Fruit fly (Drosophila melanogaster) whole organism, prepupa: Measurements from ENCODE around the gene CG15742.
A peak's percentile ranks its signal among the peaks of the same experiment; 100 is the strongest.

Experiments
- Blimp-1 ChIP-seq: fragments of 200-800 bp; sonication (Bioruptor generic); optimal IDR thresholded peaks from 3 replicates; lab custom pipeline; 2017; ENCODE audit warnings: missing biosample characterization, missing genetic modification characterization, mild to moderate bottlenecking, moderate library complexity, missing genetic modification reagents
- CG10631 ChIP-seq: fragments of 200-800 bp; sonication (Bioruptor generic); optimal IDR thresholded peaks from 2 replicates; lab custom pipeline; 2016; ENCODE audit warnings: missing biosample characterization, missing genetic modification characterization
- CG11294 ChIP-seq: fragments of 200-800 bp; sonication (Bioruptor generic); IDR thresholded peaks from 2 replicates; pipeline ENCODE4 v1.3.6; 2022; ENCODE audit warnings: missing biosample characterization, missing genetic modification characterization
- CG11762 ChIP-seq: fragments of 200-800 bp; sonication (Bioruptor generic); optimal IDR thresholded peaks from 3 replicates; lab custom pipeline; 2016; ENCODE audit warnings: missing biosample characterization, missing genetic modification characterization; ENCODE audit not compliant: insufficient read depth
- CG11902 ChIP-seq: fragments of 200-800 bp; sonication (Bioruptor generic); optimal IDR thresholded peaks from 3 replicates; lab custom pipeline; 2016; ENCODE audit warnings: missing biosample characterization, missing genetic modification characterization
- CG15336 ChIP-seq: fragments of 200-800 bp; sonication (Bioruptor generic); IDR thresholded peaks from 2 replicates; pipeline ENCODE4 v1.3.6; 2022; ENCODE audit warnings: missing biosample characterization, missing genetic modification characterization
- CG1621 ChIP-seq: fragments of 200-800 bp; sonication (Bioruptor generic); optimal IDR thresholded peaks from 3 replicates; lab custom pipeline; 2018; ENCODE audit warnings: missing biosample characterization, mild to moderate bottlenecking, missing genetic modification characterization
- CG16779 ChIP-seq: fragments of 200-800 bp; sonication (Bioruptor generic); optimal IDR thresholded peaks from 3 replicates; lab custom pipeline; 2017; ENCODE audit warnings: missing biosample characterization, mild to moderate bottlenecking, missing genetic modification characterization
- CG3032 ChIP-seq: fragments of 200-800 bp; optimal IDR thresholded peaks from 2 replicates; lab custom pipeline; 2019; ENCODE audit warnings: missing biosample characterization, mild to moderate bottlenecking, missing genetic modification characterization, moderate library complexity
- CG32006 ChIP-seq: fragments of 200-800 bp; sonication (Bioruptor generic); optimal IDR thresholded peaks from 3 replicates; lab custom pipeline; 2017; ENCODE audit warnings: missing biosample characterization, mild to moderate bottlenecking, missing genetic modification characterization
- CG3919 ChIP-seq: fragments of 200-800 bp; sonication (Bioruptor generic); optimal IDR thresholded peaks from 3 replicates; lab custom pipeline; 2016; ENCODE audit warnings: missing biosample characterization, missing genetic modification characterization
- CG4318 ChIP-seq: fragments of 200-800 bp; sonication (Bioruptor generic); optimal IDR thresholded peaks from 3 replicates; lab custom pipeline; 2017; ENCODE audit warnings: missing biosample characterization, mild to moderate bottlenecking, missing genetic modification characterization
- CG6163 ChIP-seq: fragments of 200-800 bp; sonication (Bioruptor generic); IDR thresholded peaks from 3 replicates; pipeline ENCODE4 v1.3.6; 2022; ENCODE audit warnings: missing biosample characterization, missing genetic modification characterization
- CG6276 ChIP-seq: fragments of 200-800 bp; sonication (Bioruptor generic); optimal IDR thresholded peaks from 2 replicates; lab custom pipeline; 2017; ENCODE audit warnings: missing biosample characterization, mild to moderate bottlenecking, missing genetic modification characterization
- CG6792 ChIP-seq: fragments of 200-800 bp; sonication (Bioruptor generic); optimal IDR thresholded peaks from 3 replicates; lab custom pipeline; 2016; ENCODE audit warnings: missing biosample characterization, missing genetic modification characterization
- CG7368 ChIP-seq: fragments of 200-800 bp; sonication (Bioruptor generic); optimal IDR thresholded peaks from 3 replicates; lab custom pipeline; 2016; ENCODE audit warnings: missing biosample characterization, missing genetic modification characterization
- CG8119 ChIP-seq: fragments of 200-800 bp; sonication (Bioruptor generic); IDR thresholded peaks from 3 replicates; pipeline ENCODE4 v1.3.6; 2022; ENCODE audit warnings: missing biosample characterization, missing genetic modification characterization
- CG9139 ChIP-seq: fragments of 200-800 bp; sonication (Bioruptor generic); optimal IDR thresholded peaks from 3 replicates; lab custom pipeline; 2017; ENCODE audit warnings: missing biosample characterization, mild to moderate bottlenecking, missing genetic modification characterization
- Eip75B ChIP-seq: fragments of 200-800 bp; sonication (Bioruptor generic); optimal IDR thresholded peaks from 3 replicates; lab custom pipeline; 2016; ENCODE audit warnings: missing biosample characterization, missing genetic modification characterization
- Eip78C ChIP-seq: fragments of 200-800 bp; sonication (Bioruptor generic); peaks from one replicate; lab custom pipeline; 2016; ENCODE audit warnings: missing biosample characterization, missing genetic modification characterization
- Eip93F ChIP-seq: fragments of 200-800 bp; sonication (Bioruptor generic); optimal IDR thresholded peaks from 2 replicates; lab custom pipeline; 2016; ENCODE audit warnings: missing biosample characterization, mild to moderate bottlenecking, missing genetic modification characterization
- Ets21C ChIP-seq: fragments of 200-800 bp; sonication (Bioruptor generic); optimal IDR thresholded peaks from 3 replicates; lab custom pipeline; 2016; ENCODE audit warnings: missing biosample characterization, missing genetic modification characterization
- Ets96B ChIP-seq: fragments of 200-800 bp; optimal IDR thresholded peaks from 2 replicates; lab custom pipeline; 2019; ENCODE audit warnings: missing biosample characterization, mild to moderate bottlenecking, missing genetic modification characterization, moderate library complexity
- Gug ChIP-seq: fragments of 200-800 bp; sonication (Bioruptor generic); IDR thresholded peaks from 2 replicates; pipeline ENCODE4 v1.3.6; 2022; ENCODE audit warnings: missing biosample characterization, missing genetic modification characterization
- Hr38 ChIP-seq: sonication (Bioruptor generic); optimal IDR thresholded peaks from 2 replicates; lab custom pipeline; 2016; ENCODE audit warnings: missing biosample characterization, missing genetic modification characterization
- Hr4 ChIP-seq: fragments of 200-800 bp; sonication (Bioruptor generic); optimal IDR thresholded peaks from 3 replicates; lab custom pipeline; 2016; ENCODE audit warnings: missing biosample characterization, missing genetic modification characterization
- Lpt ChIP-seq: fragments of 200-800 bp; sonication (Bioruptor generic); optimal IDR thresholded peaks from 3 replicates; lab custom pipeline; 2016; ENCODE audit warnings: missing biosample characterization, missing genetic modification characterization
- OdsH ChIP-seq: fragments of 200-800 bp; sonication (Bioruptor generic); optimal IDR thresholded peaks from 3 replicates; lab custom pipeline; 2016; ENCODE audit warnings: missing biosample characterization, missing genetic modification characterization
- Smox ChIP-seq: fragments of 200-800 bp; sonication (Bioruptor generic); optimal IDR thresholded peaks from 3 replicates; lab custom pipeline; 2016; ENCODE audit warnings: missing biosample characterization, missing genetic modification characterization
- Sox14 ChIP-seq: fragments of 200-800 bp; sonication (Bioruptor generic); optimal IDR thresholded peaks from 3 replicates; lab custom pipeline; 2016; ENCODE audit warnings: missing biosample characterization, missing genetic modification characterization
- Sox15 ChIP-seq: fragments of 200-800 bp; sonication (Bioruptor generic); optimal IDR thresholded peaks from 3 replicates; lab custom pipeline; 2016; ENCODE audit warnings: missing biosample characterization, missing genetic modification characterization
- achi ChIP-seq: fragments of 200-800 bp; sonication (Bioruptor generic); optimal IDR thresholded peaks from 3 replicates; lab custom pipeline; 2016; ENCODE audit warnings: missing biosample characterization, missing genetic modification characterization
- acj6 ChIP-seq: fragments of 200-800 bp; sonication (Bioruptor generic); optimal IDR thresholded peaks from 3 replicates; lab custom pipeline; 2016; ENCODE audit warnings: missing biosample characterization, missing genetic modification characterization
- cyc ChIP-seq: fragments of 200-800 bp; sonication (Bioruptor generic); optimal IDR thresholded peaks from 3 replicates; lab custom pipeline; 2016; ENCODE audit warnings: missing biosample characterization, missing genetic modification characterization
- dac ChIP-seq: fragments of 200-800 bp; sonication (Bioruptor generic); optimal IDR thresholded peaks from 2 replicates; lab custom pipeline; 2017; ENCODE audit warnings: missing biosample characterization, mild to moderate bottlenecking, missing genetic modification characterization
- dsx ChIP-seq: fragments of 200-800 bp; optimal IDR thresholded peaks from 3 replicates; lab custom pipeline; 2019; ENCODE audit warnings: missing biosample characterization, mild to moderate bottlenecking, missing genetic modification characterization, moderate library complexity; ENCODE audit not compliant: poor library complexity, severe bottlenecking
- eg ChIP-seq: fragments of 200-800 bp; sonication (Bioruptor generic); IDR thresholded peaks from 3 replicates; pipeline ENCODE4 v1.3.6; 2022; ENCODE audit warnings: missing biosample characterization, missing genetic modification characterization
- fd59A ChIP-seq: fragments of 200-800 bp; sonication (Bioruptor generic); optimal IDR thresholded peaks from 2 replicates; lab custom pipeline; 2017; ENCODE audit warnings: missing biosample characterization, mild to moderate bottlenecking, missing genetic modification characterization, missing genetic modification reagents
- fd85E ChIP-seq: fragments of 200-800 bp; sonication (Bioruptor generic); optimal IDR thresholded peaks from 3 replicates; lab custom pipeline; 2016; ENCODE audit warnings: missing biosample characterization, missing genetic modification characterization
- fkh ChIP-seq: fragments of 200-800 bp; sonication (Bioruptor generic); optimal IDR thresholded peaks from 3 replicates; lab custom pipeline; 2017; ENCODE audit warnings: missing biosample characterization, mild to moderate bottlenecking, missing genetic modification characterization, moderate library complexity
- pdm3 ChIP-seq: fragments of 200-800 bp; sonication (Bioruptor generic); optimal IDR thresholded peaks from 3 replicates; lab custom pipeline; 2016; ENCODE audit warnings: missing biosample characterization, missing genetic modification characterization
- salr ChIP-seq, 2 experiments: fragments of 200-800 bp; sonication (Bioruptor generic); optimal IDR thresholded peaks; 3 replicates each; lab custom pipeline; 2016 to 2018; ENCODE audit warnings: missing biosample characterization in 2 of 2, missing genetic modification characterization in 2 of 2, mild to moderate bottlenecking in 1 of 2
- svp ChIP-seq: fragments of 200-800 bp; sonication (Bioruptor generic); peaks from one replicate; lab custom pipeline; 2016; ENCODE audit warnings: missing biosample characterization, missing genetic modification characterization
- topi ChIP-seq: fragments of 200-800 bp; sonication (Bioruptor generic); optimal IDR thresholded peaks from 3 replicates; lab custom pipeline; 2016; ENCODE audit warnings: missing biosample characterization, missing genetic modification characterization

The CG15742 gene

DNA sequence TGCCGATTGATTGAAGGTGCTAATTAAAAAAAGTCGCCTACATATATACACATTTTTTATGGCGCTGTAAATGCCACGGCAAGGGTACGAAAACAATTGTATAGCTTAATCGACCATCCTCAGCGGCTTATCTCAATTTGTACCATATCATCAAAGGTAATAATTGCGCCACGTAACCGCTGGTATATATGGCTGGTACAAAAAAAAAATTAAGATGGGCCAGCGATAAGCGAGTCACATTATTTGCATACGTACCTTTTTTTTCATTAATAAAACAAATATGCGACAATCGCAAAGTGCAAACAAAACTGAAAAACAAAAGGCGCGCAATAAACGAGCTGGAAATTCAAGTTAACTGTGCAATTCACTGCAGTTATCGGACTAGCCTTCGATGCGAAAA lies 3.9 kb downstream of the CG15742 start (continued):
- TF ChIP-seq cyc (GFP tag; lab: Kevin White, UChicago) (no peak), CG6792 (GFP tag; lab: Kevin White, UChicago) (no peak), achi (GFP tag; lab: Kevin White, UChicago) (no peak), CG3919 (GFP tag; lab: Kevin White, UChicago) (no peak), CG6276 (GFP tag; lab: Kevin White, UChicago) (no peak), Gug (GFP tag; lab: Robert Waterston, UW) (no peak), acj6 (GFP tag; lab: Kevin White, UChicago) (no peak)

dm6 chrX:13253062-13253724 lies 5.1 kb downstream of the CG15742 start:
- no peak for TF ChIP-seq Lpt
- TF ChIP-seq Eip93F (GFP tag; lab: Kevin White, UChicago): no peak
- TF ChIP-seq CG1621: no peak
- no peak for TF ChIP-seq Sox15 (GFP tag; lab: Kevin White, UChicago)
- TF ChIP-seq Smox (GFP tag; lab: Kevin White, UChicago): no peak
- TF ChIP-seq CG15336 (GFP tag; lab: Robert Waterston, UW): peak; percentile 58
- no peak for TF ChIP-seq CG9139
- TF ChIP-seq Eip78C (GFP tag; lab: Kevin White, UChicago): peak; percentile 73
- TF ChIP-seq Hr4: peak; percentile 64
- TF ChIP-seq CG3032 (tag; lab: Kevin White, UChicago): no peak
- TF ChIP-seq CG11902: no peak
- 0 out of 3 replicates have a peak, but pooled peaks have one; percentile 14 for TF ChIP-seq CG6163
- peak; percentile 5 for TF ChIP-seq CG10631 (GFP tag; lab: Kevin White, UChicago)
- TF ChIP-seq CG11294: 0 out of 2 replicates have a peak, but pooled peaks have one; percentile 19
- TF ChIP-seq Gug (GFP tag; lab: Robert Waterston, UW): 0 out of 2 replicates have a peak, but pooled peaks have one; percentile 30
- peak; percentile 41 for TF ChIP-seq pdm3 (GFP tag; lab: Kevin White, UChicago)
- TF ChIP-seq fkh (GFP tag; lab: Kevin White, UChicago): no peak
- TF ChIP-seq Eip75B (GFP tag; lab: Kevin White, UChicago): no peak
- no peak for TF ChIP-seq dac (GFP tag; lab: Kevin White, UChicago)
- no peak for TF ChIP-seq svp (GFP tag; lab: Kevin White, UChicago)
- peak; percentile 59; the same call in 2 of the 3 replicates for TF ChIP-seq CG8119
- no peak for TF ChIP-seq Hr38 (GFP tag; lab: Kevin White, UChicago)
- peak; percentile 54; the same call in 2 of the 3 replicates for TF ChIP-seq eg
- TF ChIP-seq achi (GFP tag; lab: Kevin White, UChicago): no peak
- TF ChIP-seq fd59A (GFP tag; lab: Kevin White, UChicago): no peak
- TF ChIP-seq Sox14: peak; percentile 24
- TF ChIP-seq CG6276 (GFP tag; lab: Kevin White, UChicago): peak; percentile 31
- no peak for TF ChIP-seq CG7368
- TF ChIP-seq CG16779: no peak
- peak; percentile 11 for TF ChIP-seq CG4318 (GFP tag; lab: Kevin White, UChicago)
- no peak for TF ChIP-seq CG11762 (GFP tag; lab: Kevin White, UChicago)
- no peak for TF ChIP-seq Ets96B (tag; lab: Kevin White, UChicago)
- peak; percentile 51 for TF ChIP-seq CG32006 (GFP tag; lab: Kevin White, UChicago)
- TF ChIP-seq Blimp-1 (GFP tag; lab: Kevin White, UChicago): no peak
- TF ChIP-seq topi (GFP tag; lab: Kevin White, UChicago): no peak
- TF ChIP-seq salr (GFP tag; optimal IDR thresholded peaks at IDR 0.05; lab: Kevin White, UChicago): peak in 1 of 2 experiments; percentile 22
- no peak for TF ChIP-seq fd85E
- TF ChIP-seq OdsH (GFP tag; lab: Kevin White, UChicago): peak; percentile 30
- TF ChIP-seq dsx (GFP tag; lab: Kevin White, UChicago): no peak
- no peak for TF ChIP-seq Ets21C
